Fruit fly (Drosophila melanogaster) whole organism, embryonic: ENCODE data around the gene CG14357.

ENCODE experiments used
- B-H1 ChIP-seq: fragments of 200-800 bp; sonication (Bioruptor generic); IDR thresholded peaks from 3 replicates; pipeline ENCODE4 v1.3.6; 2022; ENCODE audit warnings: missing biosample characterization, missing genetic modification characterization
- CG10147 ChIP-seq: fragments of 200-800 bp; sonication (Bioruptor generic); optimal IDR thresholded peaks from 2 replicates; lab custom pipeline; 2019; ENCODE audit warnings: missing biosample characterization, mild to moderate bottlenecking, missing genetic modification characterization, moderate library complexity
- CG10366 ChIP-seq: fragments of 200-800 bp; sonication (Bioruptor generic); IDR thresholded peaks from 2 replicates; pipeline ENCODE4 v1.3.6; 2022; ENCODE audit warnings: missing biosample characterization, missing genetic modification characterization
- CG10462 ChIP-seq: fragments of 200-800 bp; sonication (Bioruptor generic); optimal IDR thresholded peaks from 2 replicates; lab custom pipeline; 2016; ENCODE audit warnings: missing biosample characterization, missing genetic modification characterization
- CG11085 ChIP-seq: fragments of 200-800 bp; sonication (Bioruptor generic); IDR thresholded peaks from 2 replicates; pipeline ENCODE4 v1.3.6; 2022; ENCODE audit warnings: missing biosample characterization, missing genetic modification characterization
- CG11723 ChIP-seq: fragments of 200-800 bp; sonication (Bioruptor generic); optimal IDR thresholded peaks from 2 replicates; lab custom pipeline; 2017; ENCODE audit warnings: missing biosample characterization, mild to moderate bottlenecking, missing genetic modification characterization
- CG12391 ChIP-seq: fragments of 200-800 bp; sonication (Bioruptor generic); optimal IDR thresholded peaks from 3 replicates; lab custom pipeline; 2018; ENCODE audit warnings: missing biosample characterization, mild to moderate bottlenecking, missing genetic modification characterization, moderate library complexity
- CG12744 ChIP-seq: fragments of 200-800 bp; sonication (Bioruptor generic); optimal IDR thresholded peaks from 2 replicates; lab custom pipeline; 2016; ENCODE audit warnings: missing biosample characterization, missing genetic modification characterization
- CG12942 ChIP-seq: fragments of 200-800 bp; sonication (Bioruptor generic); optimal IDR thresholded peaks from 3 replicates; lab custom pipeline; 2016; ENCODE audit warnings: missing biosample characterization, missing genetic modification characterization
- CG13424 ChIP-seq: fragments of 200-800 bp; sonication (Bioruptor generic); optimal IDR thresholded peaks from 2 replicates; lab custom pipeline; 2019; ENCODE audit warnings: missing biosample characterization, mild to moderate bottlenecking, missing genetic modification characterization, moderate library complexity
- CG15269 ChIP-seq: fragments of 200-800 bp; sonication (Bioruptor generic); optimal IDR thresholded peaks from 2 replicates; lab custom pipeline; 2018; ENCODE audit warnings: missing biosample characterization, mild to moderate bottlenecking, missing genetic modification characterization, moderate library complexity
- CG17568 ChIP-seq: fragments of 200-800 bp; sonication (Bioruptor generic); optimal IDR thresholded peaks from 2 replicates; lab custom pipeline; 2018; ENCODE audit warnings: missing biosample characterization, mild to moderate bottlenecking, missing genetic modification characterization, moderate library complexity
- CG17829 ChIP-seq: fragments of 200-800 bp; optimal IDR thresholded peaks from 2 replicates; lab custom pipeline; 2019; ENCODE audit warnings: missing biosample characterization, mild to moderate bottlenecking, missing genetic modification characterization, moderate library complexity
- CG1832 ChIP-seq: fragments of 200-800 bp; sonication (Bioruptor generic); optimal IDR thresholded peaks from 2 replicates; lab custom pipeline; 2017; ENCODE audit warnings: missing biosample characterization, mild to moderate bottlenecking, missing genetic modification characterization, inconsistent platforms
- CG2678 ChIP-seq: fragments of 200-800 bp; sonication (Bioruptor generic); optimal IDR thresholded peaks from 3 replicates; lab custom pipeline; 2019; ENCODE audit warnings: missing biosample characterization, mild to moderate bottlenecking, missing genetic modification characterization, moderate library complexity
- CG2712 ChIP-seq: fragments of 200-800 bp; optimal IDR thresholded peaks from 3 replicates; lab custom pipeline; 2019; ENCODE audit warnings: missing biosample characterization, mild to moderate bottlenecking, missing genetic modification characterization, moderate library complexity
- CG3995 ChIP-seq: fragments of 200-800 bp; sonication (Bioruptor generic); optimal IDR thresholded peaks from 3 replicates; lab custom pipeline; 2016; ENCODE audit warnings: missing biosample characterization, missing genetic modification characterization
- CG6854 ChIP-seq: fragments of 200-800 bp; sonication (Bioruptor generic); optimal IDR thresholded peaks from 3 replicates; lab custom pipeline; 2017; ENCODE audit warnings: missing biosample characterization, mild to moderate bottlenecking, missing genetic modification characterization
- CTCF ChIP-seq: fragments of 200-800 bp; sonication (Bioruptor generic); optimal IDR thresholded peaks from 2 replicates; lab custom pipeline; 2017; ENCODE audit warnings: missing biosample characterization, mild to moderate bottlenecking, missing genetic modification characterization, moderate library complexity
- Dbx ChIP-seq: fragments of 200-800 bp; sonication (Bioruptor generic); IDR thresholded peaks from 3 replicates; pipeline ENCODE4 v1.3.6; 2022; ENCODE audit warnings: missing biosample characterization, missing genetic modification characterization
- Dip2 ChIP-seq: fragments of 200-800 bp; sonication (Bioruptor generic); IDR thresholded peaks from 2 replicates; pipeline ENCODE4 v1.3.6; 2022; ENCODE audit warnings: missing biosample characterization, missing genetic modification characterization
- Dip3 ChIP-seq: fragments of 200-800 bp; sonication (Bioruptor generic); optimal IDR thresholded peaks from 3 replicates; lab custom pipeline; 2016; ENCODE audit warnings: missing biosample characterization, missing genetic modification characterization
- Dp ChIP-seq: fragments of 200-800 bp; sonication (Bioruptor generic); optimal IDR thresholded peaks from 2 replicates; lab custom pipeline; 2018; ENCODE audit warnings: missing biosample characterization, mild to moderate bottlenecking, missing genetic modification characterization, moderate library complexity
- ERR ChIP-seq: fragments of 200-800 bp; sonication (Bioruptor generic); optimal IDR thresholded peaks from 2 replicates; lab custom pipeline; 2016; ENCODE audit warnings: missing biosample characterization, missing genetic modification characterization
- H15 ChIP-seq: fragments of 200-800 bp; sonication (Bioruptor generic); IDR thresholded peaks from 3 replicates; pipeline ENCODE4 v1.3.6; 2022; ENCODE audit warnings: missing biosample characterization, missing genetic modification characterization
- HmgD ChIP-seq: fragments of 200-800 bp; sonication (Bioruptor generic); optimal IDR thresholded peaks from 3 replicates; lab custom pipeline; 2016; ENCODE audit warnings: missing biosample characterization, missing genetic modification characterization
- Jarid2 ChIP-seq: fragments of 200-800 bp; sonication (Bioruptor generic); optimal IDR thresholded peaks from 3 replicates; lab custom pipeline; 2017; ENCODE audit warnings: mild to moderate bottlenecking, missing biosample characterization, missing genetic modification reagents, missing genetic modification characterization
- Mad ChIP-seq: fragments of 200-800 bp; sonication (Bioruptor generic); optimal IDR thresholded peaks from 2 replicates; lab custom pipeline; 2016; ENCODE audit warnings: missing biosample characterization, missing genetic modification characterization
- Mrtf ChIP-seq: fragments of 200-800 bp; sonication (Bioruptor generic); IDR thresholded peaks from 3 replicates; pipeline ENCODE4 v1.3.6; 2022; ENCODE audit warnings: missing biosample characterization, missing genetic modification characterization
- NK7.1 ChIP-seq: fragments of 200-800 bp; sonication (Bioruptor generic); optimal IDR thresholded peaks from 3 replicates; lab custom pipeline; 2016; ENCODE audit warnings: missing biosample characterization, missing genetic modification characterization
- Neu2 ChIP-seq: fragments of 200-800 bp; sonication (Bioruptor generic); optimal IDR thresholded peaks from 3 replicates; lab custom pipeline; 2016; ENCODE audit warnings: missing biosample characterization, missing genetic modification characterization, borderline replicate concordance
- Side ChIP-seq: fragments of 200-800 bp; sonication (Bioruptor generic); optimal IDR thresholded peaks from 2 replicates; lab custom pipeline; 2016; ENCODE audit warnings: missing biosample characterization, missing genetic modification characterization
- Sox100B ChIP-seq: fragments of 200-800 bp; sonication (Bioruptor generic); optimal IDR thresholded peaks from 3 replicates; lab custom pipeline; 2018; ENCODE audit warnings: missing biosample characterization, mild to moderate bottlenecking, missing genetic modification characterization
- bcd ChIP-seq: fragments of 200-800 bp; sonication (Bioruptor generic); optimal IDR thresholded peaks from 2 replicates; lab custom pipeline; 2017; ENCODE audit warnings: missing biosample characterization, mild to moderate bottlenecking, missing genetic modification characterization
- cad ChIP-seq: fragments of >200 bp; optimal IDR thresholded peaks from 2 replicates; lab custom pipeline; 2017; ENCODE audit warnings: missing biosample characterization, missing genetic modification characterization
- crol ChIP-seq: fragments of 200-800 bp; sonication (Bioruptor generic); IDR thresholded peaks from 2 replicates; pipeline ENCODE4 v1.3.6; 2022; ENCODE audit warnings: missing biosample characterization, missing genetic modification characterization
- cwo ChIP-seq: fragments of 200-800 bp; sonication (Bioruptor generic); optimal IDR thresholded peaks from 3 replicates; lab custom pipeline; 2017; ENCODE audit warnings: missing biosample characterization, missing genetic modification characterization, mild to moderate bottlenecking, moderate library complexity, missing genetic modification reagents
- ftz-f1 ChIP-seq: fragments of 200-800 bp; sonication (Bioruptor generic); optimal IDR thresholded peaks from 2 replicates; lab custom pipeline; 2016; ENCODE audit warnings: missing biosample characterization, missing genetic modification characterization
- gcm ChIP-seq: fragments of 200-800 bp; sonication (Bioruptor generic); optimal IDR thresholded peaks from 2 replicates; lab custom pipeline; 2019; ENCODE audit warnings: missing biosample characterization, mild to moderate bottlenecking, missing genetic modification characterization, moderate library complexity
- gt ChIP-seq: fragments of 200-800 bp; sonication (Bioruptor generic); IDR thresholded peaks from 2 replicates; pipeline ENCODE4 v1.3.6; 2022; ENCODE audit warnings: missing biosample characterization, missing genetic modification characterization
- nom ChIP-seq: fragments of 200-800 bp; sonication (Bioruptor generic); optimal IDR thresholded peaks from 2 replicates; lab custom pipeline; 2017; ENCODE audit warnings: missing biosample characterization, missing genetic modification characterization, mild to moderate bottlenecking, moderate library complexity, missing genetic modification reagents
- otp ChIP-seq: fragments of 200-800 bp; sonication (Bioruptor generic); IDR thresholded peaks from 3 replicates; pipeline ENCODE4, ENCODE4 v1.3.6; 2022; ENCODE audit warnings: missing biosample characterization, missing genetic modification characterization
- pita ChIP-seq: fragments of 200-800 bp; sonication (Bioruptor generic); optimal IDR thresholded peaks from 2 replicates; lab custom pipeline; 2017; ENCODE audit warnings: missing biosample characterization, mild to moderate bottlenecking, missing genetic modification characterization
- row ChIP-seq: fragments of 200-800 bp; sonication (Bioruptor generic); IDR thresholded peaks from 3 replicates; pipeline ENCODE4 v1.3.6; 2022; ENCODE audit warnings: missing biosample characterization, missing genetic modification characterization
- run ChIP-seq: fragments of 200-800 bp; sonication (Bioruptor generic); optimal IDR thresholded peaks from 3 replicates; lab custom pipeline; 2018; ENCODE audit warnings: missing biosample characterization, mild to moderate bottlenecking, missing genetic modification characterization
- sc ChIP-seq, 3 experiments: fragments of >200 bp in 2 of 3; fragments of 200-800 bp in 1 of 3; sonication (Bioruptor generic) in 1 of 3; optimal IDR thresholded peaks; 2 replicates in 2 of 3; 3 replicates in 1 of 3; lab custom pipeline; 2017; ENCODE audit warnings: mild to moderate bottlenecking in 1 of 3, missing biosample characterization in 1 of 3, missing genetic modification characterization in 1 of 3, missing genetic modification reagents in 1 of 3
- sd ChIP-seq: fragments of 200-800 bp; sonication (Bioruptor generic); optimal IDR thresholded peaks from 3 replicates; lab custom pipeline; 2018; ENCODE audit warnings: missing biosample characterization, mild to moderate bottlenecking, missing genetic modification characterization, moderate library complexity
- so ChIP-seq: fragments of 200-800 bp; sonication (Bioruptor generic); IDR thresholded peaks from 3 replicates; pipeline ENCODE4 v1.3.6; 2022; ENCODE audit warnings: missing biosample characterization, missing genetic modification characterization
- ssp ChIP-seq: fragments of 200-800 bp; sonication (Bioruptor generic); IDR thresholded peaks from 2 replicates; pipeline ENCODE4 v1.3.6; 2022; ENCODE audit warnings: missing biosample characterization, missing genetic modification characterization
- stwl ChIP-seq: fragments of 200-800 bp; sonication (Bioruptor generic); optimal IDR thresholded peaks from 3 replicates; lab custom pipeline; 2018; ENCODE audit warnings: missing biosample characterization, mild to moderate bottlenecking, missing genetic modification characterization, moderate library complexity
- trem ChIP-seq: fragments of 200-800 bp; optimal IDR thresholded peaks from 3 replicates; lab custom pipeline; 2019; ENCODE audit warnings: missing biosample characterization, mild to moderate bottlenecking, missing genetic modification characterization, moderate library complexity

CG14357 gene

DNA sequence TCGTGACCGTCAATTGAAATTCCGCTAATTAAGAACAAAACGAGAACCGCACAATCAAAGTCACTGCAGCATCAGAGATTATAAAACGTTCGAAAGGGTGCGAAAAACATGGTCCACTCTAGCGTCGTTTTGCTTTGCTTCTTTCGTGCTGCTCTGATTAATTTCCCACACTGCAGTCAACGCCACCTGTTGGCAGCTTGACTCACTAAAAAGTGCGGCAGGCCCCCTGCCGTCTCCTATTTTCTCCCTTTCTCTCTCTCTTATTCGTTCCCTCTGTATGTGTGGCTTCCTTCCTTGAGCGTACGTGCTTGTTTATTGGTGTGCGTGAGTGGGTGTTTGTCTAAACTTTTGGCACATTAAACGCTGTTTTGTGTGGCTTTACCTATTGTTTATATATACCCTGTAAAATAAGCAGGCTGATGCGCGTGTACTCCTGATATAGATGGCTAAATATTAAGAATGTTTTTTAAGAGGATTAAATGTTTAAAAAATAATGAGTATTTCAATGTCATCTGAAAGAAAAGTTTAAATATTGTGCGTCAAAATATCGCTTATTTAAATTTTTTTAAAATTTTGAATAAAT lies 13.3 kb downstream of the CG14357 start (continued):
- TF ChIP-seq Dip2 (no peak), CG10462 (GFP tag; lab: Kevin White, UChicago) (no peak), ssp (GFP tag; lab: Robert Waterston, UW) (no peak), Mrtf (GFP tag; lab: Robert Waterston, UW) (no peak), nom (GFP tag; lab: Kevin White, UChicago) (no peak), cwo (GFP tag; lab: Kevin White, UChicago) (no peak), trem (tag; lab: Kevin White, UChicago) (no peak), Mad (GFP tag; lab: Kevin White, UChicago) (no peak), Dip3 (GFP tag; lab: Kevin White, UChicago) (no peak), CG10147 (GFP tag; lab: Kevin White, UChicago) (no peak), CG12744 (GFP tag; lab: Kevin White, UChicago) (peak; percentile 17), CG1832 (no peak), CG12942 (GFP tag; lab: Kevin White, UChicago) (no peak), CG17829 (tag; lab: Kevin White, UChicago) (no peak), stwl (tag; lab: Kevin White, UChicago) (no peak), CG3995 (GFP tag; lab: Kevin White, UChicago) (no peak), gt (GFP tag; lab: Robert Waterston, UW) (no peak), ftz-f1 (GFP tag; lab: Kevin White, UChicago) (peak; percentile 68), Neu2 (no peak), CG11723 (GFP tag; lab: Kevin White, UChicago) (no peak), pita (GFP tag; lab: Kevin White, UChicago) (no peak), row (GFP tag; lab: Robert Waterston, UW) (no peak), CG13424 (tag; lab: Kevin White, UChicago) (no peak), Dbx (GFP tag; lab: Robert Waterston, UW) (no peak), sd (tag; lab: Kevin White, UChicago) (no peak), Side (GFP tag; lab: Kevin White, UChicago) (no peak), CG6854 (GFP tag; lab: Kevin White, UChicago) (no peak), CG2712 (tag; lab: Kevin White, UChicago) (no peak), CG2678 (tag; lab: Kevin White, UChicago) (peak; percentile 20), gcm (GFP tag; lab: Kevin White, UChicago) (no peak), CG17568 (GFP tag; lab: Kevin White, UChicago) (no peak), cad (no peak), run (no peak), CG10366 (GFP tag; lab: Robert Waterston, UW) (no peak), CG12391 (tag; lab: Kevin White, UChicago) (peak; percentile 14), NK7.1 (GFP tag; lab: Kevin White, UChicago) (no peak), ERR (GFP tag; lab: Kevin White, UChicago) (no peak), otp (0 out of 3 replicates have a peak, but pooled peaks have one; percentile 30), sc (optimal IDR thresholded peaks at IDR 0.05; lab: Kevin White, UChicago) (no peak), sc (GFP tag; optimal IDR thresholded peaks at IDR 0.05; lab: Kevin White, UChicago) (no peak), CG15269 (tag; lab: Kevin White, UChicago) (peak; percentile 0), so (no peak), bcd (GFP tag; lab: Kevin White, UChicago) (no peak), Dp (GFP tag; lab: Kevin White, UChicago) (no peak), CG11085 (no peak), B-H1 (no peak), Jarid2 (no peak), H15 (GFP tag; lab: Robert Waterston, UW) (no peak), HmgD (GFP tag; lab: Kevin White, UChicago) (peak; percentile 25), Sox100B (peak; percentile 18), CTCF (GFP tag; lab: Kevin White, UChicago) (peak; percentile 92), crol (peak; percentile 86)
